Worm (Caenorhabditis elegans) whole organism, L2 larva: ENCODE measurements around the gene F11C7.2.

Experiments
- R02D3.7 ChIP-seq: fragments of 150-350 bp; optimal IDR thresholded peaks from 2 replicates; lab custom pipeline; 2014; ENCODE audit warnings: missing biosample characterization, missing genetic modification characterization
- alr-1 ChIP-seq: fragments of 150-350 bp; optimal IDR thresholded peaks from 2 replicates; lab custom pipeline; 2014; ENCODE audit warnings: missing biosample characterization, missing genetic modification characterization
- aly-2 ChIP-seq: fragments of 150-350 bp; optimal IDR thresholded peaks from 2 replicates; lab custom pipeline; 2014; ENCODE audit warnings: missing biosample characterization, missing genetic modification characterization
- ama-1 ChIP-seq: fragments of 150-350 bp; optimal IDR thresholded peaks from 2 replicates; lab custom pipeline; 2018; ENCODE audit warnings: inconsistent platforms
- elt-3 ChIP-seq: sonication (generic microtip); optimal IDR thresholded peaks from 2 replicates; lab custom pipeline; 2017; ENCODE audit warnings: missing biosample characterization, missing genetic modification characterization
- fos-1 ChIP-seq: fragments of 150-350 bp; optimal IDR thresholded peaks from 2 replicates; lab custom pipeline; 2014; ENCODE audit warnings: missing biosample characterization, missing genetic modification characterization
- mdl-1 ChIP-seq, 2 experiments: fragments of 150-350 bp in 1 of 2; sonication (generic microtip) in 1 of 2; optimal IDR thresholded peaks; 2 replicates each; lab custom pipeline; 2017; ENCODE audit warnings: missing biosample characterization in 2 of 2, missing genetic modification characterization in 2 of 2
- nhr-11 ChIP-seq: fragments of 150-350 bp; optimal IDR thresholded peaks from 2 replicates; lab custom pipeline; 2014; ENCODE audit warnings: missing biosample characterization, missing genetic modification characterization
- nhr-21 ChIP-seq: fragments of 150-350 bp; optimal IDR thresholded peaks from 2 replicates; lab custom pipeline; 2014; ENCODE audit warnings: missing biosample characterization, missing genetic modification characterization
- nhr-237 ChIP-seq: fragments of 150-350 bp; optimal IDR thresholded peaks from 2 replicates; lab custom pipeline; 2014; ENCODE audit warnings: missing biosample characterization, missing genetic modification characterization
- nhr-25 ChIP-seq: fragments of 150-350 bp; sonication (generic microtip); optimal IDR thresholded peaks from 3 replicates; lab custom pipeline; 2014; ENCODE audit warnings: missing biosample characterization, missing genetic modification characterization
- unc-39 ChIP-seq: fragments of 150-350 bp; optimal IDR thresholded peaks from 2 replicates; lab custom pipeline; 2014; ENCODE audit warnings: missing biosample characterization, missing genetic modification characterization
- zag-1 ChIP-seq: fragments of 150-350 bp; optimal IDR thresholded peaks from 2 replicates; lab custom pipeline; 2014; ENCODE audit warnings: missing biosample characterization, missing genetic modification characterization
- ztf-4 ChIP-seq: fragments of 150-350 bp; optimal IDR thresholded peaks from 2 replicates; lab custom pipeline; 2014; ENCODE audit warnings: missing biosample characterization, missing genetic modification characterization

DNA sequence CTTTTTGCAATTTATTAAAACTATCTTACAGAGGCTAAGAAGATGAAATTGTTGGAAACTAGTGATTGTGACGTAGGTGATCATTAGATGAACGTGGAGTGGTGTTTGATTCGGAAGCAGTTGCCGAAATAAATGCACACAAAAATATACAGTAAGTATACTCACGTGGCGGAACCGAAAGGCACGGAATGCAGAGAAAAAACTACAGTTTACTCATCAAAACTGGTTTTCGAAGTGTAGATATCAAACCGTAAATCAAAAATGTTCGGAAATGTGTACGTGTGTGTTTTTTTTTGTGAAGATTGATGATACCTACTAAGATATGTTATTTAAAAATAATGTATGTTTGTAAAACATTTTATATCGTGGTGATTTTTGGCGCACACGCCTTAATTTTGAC is 30.1 kb downstream of the F11C7.2 start:
- TF ChIP-seq mdl-1 (tag; optimal IDR thresholded peaks at IDR 0.05; lab: Kevin White, UChicago) (no peak), nhr-25 (tag; lab: Kevin White, UChicago) (no peak), alr-1 (tag; lab: Kevin White, UChicago) (no peak), R02D3.7 (no peak), aly-2 (tag; lab: Kevin White, UChicago) (no peak), zag-1 (tag; lab: Kevin White, UChicago) (no peak), unc-39 (tag; lab: Kevin White, UChicago) (no peak), fos-1 (tag; lab: Kevin White, UChicago) (no peak), ama-1 (lab: Kevin White, UChicago) (no peak), ztf-4 (tag; lab: Kevin White, UChicago) (no peak), elt-3 (tag; lab: Kevin White, UChicago) (no peak), nhr-237 (tag; lab: Kevin White, UChicago) (no peak), nhr-21 (tag; lab: Kevin White, UChicago) (no peak), nhr-11 (tag; lab: Kevin White, UChicago) (no peak)
